Worm (Caenorhabditis elegans) whole organism, mixed stage, embryonic: ENCODE results near the gene C45G9.2.

Experiments
- ceh-83 ChIP-seq: fragments of 200-800 bp; sonication (Bioruptor generic); optimal IDR thresholded peaks from 2 replicates; lab custom pipeline; 2018; ENCODE audit warnings: mild to moderate bottlenecking, missing genetic modification characterization, missing compliant biosample characterization
- nhr-237 ChIP-seq: fragments of 150-350 bp; optimal IDR thresholded peaks from 2 replicates; lab custom pipeline; 2014; ENCODE audit warnings: missing biosample characterization, missing genetic modification characterization

ce11 chrIII:5109401-5109800 is 40.5 kb downstream of the C45G9.2 start, which contains the start of gene sax-2:
- TF ChIP-seq nhr-237 (tag; lab: Kevin White, UChicago) (no peak), ceh-83 (GFP tag; lab: Kevin White, UChicago) (no peak)
